Worm (Caenorhabditis elegans): ENCODE data around the gene ZK1248.4.

ZK1248.4 gene

ce11 chrII:5839227-5839626 is 20.8 kb downstream of the ZK1248.4 start, which contains the start of gene ZK1248.19 (continued):
- TF ChIP-seq unc-62 (GFP tag; optimal IDR thresholded peaks at IDR 0.05) (no peak), nhr-23 (tag; optimal IDR thresholded peaks at IDR 0.05) (no peak), eor-1 (tag; optimal IDR thresholded peaks at IDR 0.05) (no peak), nhr-76 (tag; optimal IDR thresholded peaks at IDR 0.05) (no peak), fos-1 (tag; optimal IDR thresholded peaks at IDR 0.05) (no peak), nhr-12 (tag; optimal IDR thresholded peaks at IDR 0.05) (no peak), nhr-237 (tag; optimal IDR thresholded peaks at IDR 0.05) (no peak), aly-2 (tag; optimal IDR thresholded peaks at IDR 0.05) (no peak)

ce11 chrII:5841053-5841547 is 22.7 kb downstream of the ZK1248.4 start, which contains the start of gene lec-5:
TSS of gene lec-5 (minus strand) at chrII:5841103.
- TF ChIP-seq nhr-77 (tag; optimal IDR thresholded peaks at IDR 0.05) (no peak), lin-39 (tag; optimal IDR thresholded peaks at IDR 0.05) (peak; percentile 9)

ce11 chrII:5841866-5842265 is 23.5 kb downstream of the ZK1248.4 start, which contains the start of gene nep-25:
TSS of gene nep-25 (plus strand) at chrII:5842240.
- TF ChIP-seq ceh-16 (tag; optimal IDR thresholded peaks at IDR 0.05) (no peak), mdl-1 (tag; optimal IDR thresholded peaks at IDR 0.05) (no peak), fkh-2 (tag; optimal IDR thresholded peaks at IDR 0.05) (no peak), nhr-237 (tag; optimal IDR thresholded peaks at IDR 0.05) (no peak), nhr-25 (tag; optimal IDR thresholded peaks at IDR 0.05) (no peak), nhr-12 (tag; optimal IDR thresholded peaks at IDR 0.05) (no peak), nfya-1 (tag; optimal IDR thresholded peaks at IDR 0.05; ENCODE audit: insufficient read depth) (no peak), egl-27 (tag; optimal IDR thresholded peaks at IDR 0.05) (no peak), elt-1 (tag; optimal IDR thresholded peaks at IDR 0.05) (no peak), ceh-82 (tag; optimal IDR thresholded peaks at IDR 0.05) (no peak), lin-15B (tag; optimal IDR thresholded peaks at IDR 0.05) (no peak), sea-2 (GFP tag; optimal IDR thresholded peaks at IDR 0.05) (no peak), pha-4 (tag; optimal IDR thresholded peaks at IDR 0.05) (no peak), ZK546.5 (tag; optimal IDR thresholded peaks at IDR 0.05) (no peak), lin-39 (tag; optimal IDR thresholded peaks at IDR 0.05) (no peak), pqm-1 (tag; optimal IDR thresholded peaks at IDR 0.05) (no peak), tbx-2 (tag; optimal IDR thresholded peaks at IDR 0.05) (no peak), nhr-67 (tag; optimal IDR thresholded peaks at IDR 0.05) (no peak)

ce11 chrII:5844694-5845129 is 26.3 kb downstream of the ZK1248.4 start:
- TF ChIP-seq nhr-76 (tag; optimal IDR thresholded peaks at IDR 0.05) = peak; percentile 80
- TF ChIP-seq ceh-28 (tag; optimal IDR thresholded peaks at IDR 0.05) = peak; percentile 97
- peak; percentile 52 for TF ChIP-seq sea-2 (GFP tag; optimal IDR thresholded peaks at IDR 0.05)
- TF ChIP-seq nhr-67 (tag; optimal IDR thresholded peaks at IDR 0.05) = no peak
- TF ChIP-seq elt-2 (tag; optimal IDR thresholded peaks at IDR 0.05) = peak; percentile 99
- TF ChIP-seq elt-3 (tag; optimal IDR thresholded peaks at IDR 0.05) = peak in 2 of 3 experiments; percentile 91 to 97
- TF ChIP-seq nhr-28 (tag; optimal IDR thresholded peaks at IDR 0.05) = peak; percentile 90
- peak; percentile 95 for TF ChIP-seq zag-1 (tag; optimal IDR thresholded peaks at IDR 0.05)
- TF ChIP-seq daf-12 (tag; optimal IDR thresholded peaks at IDR 0.05) = peak; percentile 94
- peak; percentile 45 for TF ChIP-seq nhr-12 (tag; optimal IDR thresholded peaks at IDR 0.05)
- TF ChIP-seq jun-1 (tag; optimal IDR thresholded peaks at IDR 0.05) = peak; percentile 99
- peak; percentile 74 for TF ChIP-seq unc-62 (GFP tag; optimal IDR thresholded peaks at IDR 0.05)
- peak; percentile 96 for TF ChIP-seq skn-1 (tag; optimal IDR thresholded peaks at IDR 0.05)
- peak; percentile 62 for TF ChIP-seq ceh-16 (tag; optimal IDR thresholded peaks at IDR 0.05)
- peak; percentile 96 for TF ChIP-seq R02D3.7 (tag; optimal IDR thresholded peaks at IDR 0.05)
- peak; percentile 87 for TF ChIP-seq fos-1 (tag; optimal IDR thresholded peaks at IDR 0.05)
- TF ChIP-seq ama-1 (optimal IDR thresholded peaks at IDR 0.05) = peak; percentile 100
- TF ChIP-seq nhr-25 (tag; optimal IDR thresholded peaks at IDR 0.05) = peak; percentile 99
- TF ChIP-seq pha-4 (tag; optimal IDR thresholded peaks at IDR 0.05) = peak; percentile 99
- TF ChIP-seq tbx-2 (tag; optimal IDR thresholded peaks at IDR 0.05) = peak; percentile 97
- TF ChIP-seq ceh-82 (tag; optimal IDR thresholded peaks at IDR 0.05) = peak; percentile 96
- TF ChIP-seq lsy-12 (tag; optimal IDR thresholded peaks at IDR 0.05) = peak; percentile 99
- TF ChIP-seq egl-5 (tag; optimal IDR thresholded peaks at IDR 0.05) = peak; percentile 92
- TF ChIP-seq nfya-1 (tag; optimal IDR thresholded peaks at IDR 0.05; ENCODE audit: insufficient read depth) = peak; percentile 99
- TF ChIP-seq pqm-1 (tag; optimal IDR thresholded peaks at IDR 0.05) = peak; percentile 94
- TF ChIP-seq ceh-9 (tag; optimal IDR thresholded peaks at IDR 0.05) = peak; percentile 37
- TF ChIP-seq elt-1 (tag; optimal IDR thresholded peaks at IDR 0.05) = peak; percentile 85
- peak in 1 of 2 experiments; percentile 84 for TF ChIP-seq eor-1 (tag; optimal IDR thresholded peaks at IDR 0.05)
- TF ChIP-seq fkh-2 (tag; optimal IDR thresholded peaks at IDR 0.05) = peak; percentile 82
- TF ChIP-seq nhr-11 (tag; optimal IDR thresholded peaks at IDR 0.05) = peak; percentile 94
- peak; percentile 100 for TF ChIP-seq snpc-4 (tag; optimal IDR thresholded peaks at IDR 0.05)
- TF ChIP-seq nhr-23 (tag; optimal IDR thresholded peaks at IDR 0.05) = peak; percentile 99
- peak; percentile 73 for TF ChIP-seq unc-39 (tag; optimal IDR thresholded peaks at IDR 0.05)
- peak; percentile 82 for TF ChIP-seq lin-15B (tag; optimal IDR thresholded peaks at IDR 0.05)
- TF ChIP-seq hmg-11 (tag; optimal IDR thresholded peaks at IDR 0.05) = peak; percentile 99
- TF ChIP-seq fkh-10 (GFP tag; optimal IDR thresholded peaks at IDR 0.05) = peak; percentile 100
- TF ChIP-seq ztf-11 (tag; optimal IDR thresholded peaks at IDR 0.05) = no peak
- TF ChIP-seq aly-2 (tag; optimal IDR thresholded peaks at IDR 0.05) = peak; percentile 96
- peak; percentile 79 for TF ChIP-seq ztf-4 (tag; optimal IDR thresholded peaks at IDR 0.05)
